Fruit fly (Drosophila melanogaster) whole organism, prepupa: ENCODE measurements around the gene TwdlP.

ENCODE experiments used
- CG6808 ChIP-seq: fragments of 200-800 bp; sonication (Bioruptor generic); optimal IDR thresholded peaks from 3 replicates; lab custom pipeline; 2017; ENCODE audit warnings: missing biosample characterization, missing genetic modification characterization, mild to moderate bottlenecking, moderate library complexity, missing genetic modification reagents
- CG6854 ChIP-seq: fragments of 200-800 bp; sonication (Bioruptor generic); optimal IDR thresholded peaks from 2 replicates; lab custom pipeline; 2017; ENCODE audit warnings: missing biosample characterization, mild to moderate bottlenecking, missing genetic modification characterization
- Met ChIP-seq: fragments of 200-800 bp; sonication (Bioruptor generic); optimal IDR thresholded peaks from 3 replicates; lab custom pipeline; 2016; ENCODE audit warnings: missing biosample characterization, missing genetic modification characterization
- fkh ChIP-seq: fragments of 200-800 bp; sonication (Bioruptor generic); optimal IDR thresholded peaks from 3 replicates; lab custom pipeline; 2017; ENCODE audit warnings: missing biosample characterization, mild to moderate bottlenecking, missing genetic modification characterization, moderate library complexity
- ss ChIP-seq, 2 experiments: fragments of 200-800 bp; sonication (Bioruptor generic); optimal IDR thresholded peaks; 2 replicates in 1 of 2; 3 replicates in 1 of 2; lab custom pipeline; 2017 to 2018; ENCODE audit warnings: mild to moderate bottlenecking in 2 of 2, missing biosample characterization in 2 of 2, missing genetic modification characterization in 2 of 2, moderate library complexity in 1 of 2

dm6 chr3R:26621314-26621813 is at the start of gene TwdlP:
- TF ChIP-seq CG6808 (GFP tag; lab: Kevin White, UChicago) (no peak), Met (GFP tag; lab: Kevin White, UChicago) (no peak), fkh (GFP tag; lab: Kevin White, UChicago) (no peak), CG6854 (GFP tag; lab: Kevin White, UChicago) (no peak), ss (GFP tag; optimal IDR thresholded peaks at IDR 0.05; lab: Kevin White, UChicago) (no peak)
